Fruit fly (Drosophila melanogaster) whole organism, embryonic: ENCODE measurements around the gene CG10383.

Source experiments
- CG15601 ChIP-seq: fragments of 200-800 bp; sonication (Bioruptor generic); optimal IDR thresholded peaks from 3 replicates; lab custom pipeline; 2019; ENCODE audit warnings: missing biosample characterization, mild to moderate bottlenecking, missing genetic modification characterization, moderate library complexity
- GATAe ChIP-seq: fragments of 200-800 bp; sonication (Bioruptor generic); conservative IDR thresholded peaks from 2 replicates; pipeline ENCODE4 v1.3.6; 2022; ENCODE audit warnings: missing biosample characterization, missing genetic modification characterization
- fru ChIP-seq: fragments of >200 bp; optimal IDR thresholded peaks from 2 replicates; lab custom pipeline; 2017

DNA sequence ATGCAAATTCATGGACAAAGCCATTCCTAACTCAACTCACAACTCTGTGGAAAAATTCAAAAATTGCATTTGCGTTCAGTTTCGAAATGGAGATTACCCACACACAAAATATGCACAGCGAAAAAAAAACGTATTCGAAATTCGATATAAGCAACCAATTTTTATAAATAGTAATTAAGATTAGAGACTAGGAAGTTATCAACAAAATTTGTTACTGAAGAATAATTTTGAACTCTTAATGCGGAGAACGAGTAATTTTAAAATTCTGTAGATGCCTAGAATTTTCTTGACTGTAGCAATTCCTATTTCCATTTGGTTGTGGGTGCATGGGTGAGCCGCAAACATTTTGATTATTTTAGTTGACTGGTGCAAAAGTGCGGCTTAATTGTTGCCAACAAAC is 32.0 kb downstream of the CG10383 start:
- TF ChIP-seq GATAe (GFP tag; lab: Robert Waterston, UW), result no peak
- no peak for TF ChIP-seq CG15601
- TF ChIP-seq fru (lab: Kevin White, UChicago), result no peak
